Fruit fly (Drosophila melanogaster) whole organism, prepupa: ENCODE data around the gene CG7860.

Experiments used
- CG34406 ChIP-seq: fragments of 200-800 bp; sonication (Bioruptor generic); optimal IDR thresholded peaks from 3 replicates; lab custom pipeline; 2016; ENCODE audit warnings: missing biosample characterization, missing genetic modification characterization
- CG9139 ChIP-seq: fragments of 200-800 bp; sonication (Bioruptor generic); optimal IDR thresholded peaks from 3 replicates; lab custom pipeline; 2017; ENCODE audit warnings: missing biosample characterization, mild to moderate bottlenecking, missing genetic modification characterization
- Gug ChIP-seq: fragments of 200-800 bp; sonication (Bioruptor generic); IDR thresholded peaks from 2 replicates; pipeline ENCODE4 v1.3.6; 2022; ENCODE audit warnings: missing biosample characterization, missing genetic modification characterization
- Met ChIP-seq: fragments of 200-800 bp; sonication (Bioruptor generic); optimal IDR thresholded peaks from 3 replicates; lab custom pipeline; 2016; ENCODE audit warnings: missing biosample characterization, missing genetic modification characterization
- lz ChIP-seq: fragments of 200-800 bp; sonication (Bioruptor generic); optimal IDR thresholded peaks from 3 replicates; lab custom pipeline; 2016; ENCODE audit warnings: missing biosample characterization, missing genetic modification characterization
- topi ChIP-seq: fragments of 200-800 bp; sonication (Bioruptor generic); optimal IDR thresholded peaks from 3 replicates; lab custom pipeline; 2016; ENCODE audit warnings: missing biosample characterization, missing genetic modification characterization

DNA sequence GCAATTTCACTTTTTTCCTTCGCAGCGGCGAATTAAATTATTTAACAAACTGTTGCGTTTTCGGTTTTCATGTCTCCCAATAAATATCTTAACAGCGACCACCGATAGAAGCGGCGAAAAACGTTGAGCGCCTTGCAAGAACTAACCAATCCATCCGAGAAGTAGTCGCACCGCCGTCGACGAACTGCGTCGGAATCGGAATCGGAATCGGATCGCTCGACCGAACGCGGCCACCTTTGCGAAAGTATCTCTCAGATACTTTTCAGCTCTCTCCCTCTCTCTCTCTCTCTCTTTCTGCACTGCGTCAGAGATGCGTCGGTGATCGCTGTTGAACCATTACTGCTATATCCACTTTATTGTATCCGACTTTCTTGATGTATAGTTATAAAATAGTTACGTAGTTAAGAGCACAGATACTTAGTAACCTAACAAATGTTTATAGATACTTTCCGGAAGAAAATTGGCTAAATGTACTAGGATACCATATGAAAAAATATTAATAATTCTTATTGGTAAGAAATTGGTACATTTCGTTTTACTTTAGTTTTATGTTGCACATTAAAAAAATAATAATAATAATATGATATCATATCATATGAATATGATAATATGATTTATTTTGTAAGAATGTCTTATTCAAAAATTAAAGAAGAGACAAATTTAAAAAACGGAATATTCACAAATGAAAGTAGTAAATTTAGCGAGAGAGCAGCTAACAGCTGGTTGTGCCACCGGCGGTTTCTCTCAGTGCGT, 24.9 kb downstream of the CG7860 start, which contains the start of gene Chsy:
- TF ChIP-seq Gug (GFP tag; lab: Robert Waterston, UW) (0 out of 2 replicates have a peak, but pooled peaks have one; percentile 11), lz (GFP tag; lab: Kevin White, UChicago) (no peak), CG9139 (GFP tag; lab: Kevin White, UChicago) (no peak), topi (GFP tag; lab: Kevin White, UChicago) (no peak), Met (GFP tag; lab: Kevin White, UChicago) (no peak), CG34406 (GFP tag; lab: Kevin White, UChicago) (no peak)
